Worm (Caenorhabditis elegans) whole organism, mixed stage, embryonic: Measurements from ENCODE around the gene ZK892.4.

Experiments used
- bed-3 ChIP-seq: fragments of 200-800 bp; sonication (Bioruptor generic); optimal IDR thresholded peaks from 3 replicates; lab custom pipeline; 2018; ENCODE audit warnings: mild to moderate bottlenecking, missing genetic modification characterization, moderate library complexity, missing compliant biosample characterization
- blmp-1 ChIP-seq: fragments of 150-350 bp; optimal IDR thresholded peaks from 2 replicates; lab custom pipeline; 2014; ENCODE audit warnings: missing biosample characterization, missing genetic modification characterization
- ceh-39 ChIP-seq: fragments of 150-350 bp; optimal IDR thresholded peaks from 2 replicates; lab custom pipeline; 2014; ENCODE audit warnings: missing biosample characterization, missing genetic modification characterization
- ceh-83 ChIP-seq: fragments of 200-800 bp; sonication (Bioruptor generic); optimal IDR thresholded peaks from 2 replicates; lab custom pipeline; 2018; ENCODE audit warnings: mild to moderate bottlenecking, missing genetic modification characterization, missing compliant biosample characterization
- ces-1 ChIP-seq: fragments of 150-350 bp; optimal IDR thresholded peaks from 2 replicates; lab custom pipeline; 2014; ENCODE audit warnings: missing biosample characterization, missing genetic modification reagents, missing genetic modification characterization
- cnd-1 ChIP-seq: fragments of 200-800 bp; sonication (Bioruptor generic); optimal IDR thresholded peaks from 2 replicates; lab custom pipeline; 2018; ENCODE audit warnings: mild to moderate bottlenecking, missing genetic modification characterization, missing compliant biosample characterization
- drap-1 ChIP-seq: fragments of 200-800 bp; sonication (Bioruptor generic); optimal IDR thresholded peaks from 3 replicates; lab custom pipeline; 2018; ENCODE audit warnings: mild to moderate bottlenecking, missing genetic modification characterization, missing compliant biosample characterization
- elt-1 ChIP-seq: sonication (generic microtip); optimal IDR thresholded peaks from 2 replicates; lab custom pipeline; 2017; ENCODE audit warnings: missing genetic modification characterization, mild to moderate bottlenecking, missing compliant biosample characterization, antibody characterized with exemption, moderate library complexity, borderline replicate concordance; ENCODE audit not compliant: insufficient read depth
- elt-3 ChIP-seq: fragments of 150-350 bp; optimal IDR thresholded peaks from 2 replicates; lab custom pipeline; 2014; ENCODE audit warnings: missing biosample characterization, missing genetic modification characterization
- flh-1 ChIP-seq: fragments of 200-800 bp; sonication (Bioruptor generic); optimal IDR thresholded peaks from 2 replicates; lab custom pipeline; 2018; ENCODE audit warnings: mild to moderate bottlenecking, missing genetic modification characterization, moderate library complexity, missing compliant biosample characterization
- hlh-1 ChIP-seq: fragments of 150-350 bp; optimal IDR thresholded peaks from 2 replicates; lab custom pipeline; 2014; ENCODE audit warnings: missing biosample characterization, missing genetic modification reagents, missing genetic modification characterization
- lin-13 ChIP-seq: fragments of 150-350 bp; optimal IDR thresholded peaks from 2 replicates; lab custom pipeline; 2014; ENCODE audit warnings: missing biosample characterization, missing genetic modification characterization
- lin-32 ChIP-seq: fragments of 200-800 bp; sonication (Bioruptor generic); optimal IDR thresholded peaks from 2 replicates; lab custom pipeline; 2018; ENCODE audit warnings: mild to moderate bottlenecking, missing genetic modification characterization, missing compliant biosample characterization
- lsy-2 ChIP-seq: fragments of 150-350 bp; optimal IDR thresholded peaks from 2 replicates; lab custom pipeline; 2014; ENCODE audit warnings: missing biosample characterization, missing genetic modification characterization
- mab-5 ChIP-seq: fragments of 150-350 bp; optimal IDR thresholded peaks from 2 replicates; lab custom pipeline; 2014; ENCODE audit warnings: missing biosample characterization, missing genetic modification characterization
- mep-1 ChIP-seq: fragments of 150-350 bp; optimal IDR thresholded peaks from 2 replicates; lab custom pipeline; 2017; ENCODE audit warnings: missing biosample characterization, missing genetic modification reagents, missing genetic modification characterization, inconsistent platforms
- mls-2 ChIP-seq: sonication (generic microtip); optimal IDR thresholded peaks from 2 replicates; lab custom pipeline; 2016; ENCODE audit warnings: mild to moderate bottlenecking, missing genetic modification characterization, moderate library complexity, missing compliant biosample characterization
- nhr-12 ChIP-seq: fragments of 150-350 bp; optimal IDR thresholded peaks from 2 replicates; lab custom pipeline; 2014; ENCODE audit warnings: missing biosample characterization, missing genetic modification characterization
- nhr-2 ChIP-seq: fragments of 150-350 bp; optimal IDR thresholded peaks from 2 replicates; lab custom pipeline; 2014; ENCODE audit warnings: missing biosample characterization, missing genetic modification characterization
- nhr-237 ChIP-seq: fragments of 150-350 bp; optimal IDR thresholded peaks from 2 replicates; lab custom pipeline; 2014; ENCODE audit warnings: missing biosample characterization, missing genetic modification characterization
- nhr-28 ChIP-seq: fragments of 150-350 bp; optimal IDR thresholded peaks from 2 replicates; lab custom pipeline; 2014; ENCODE audit warnings: missing biosample characterization, missing genetic modification characterization
- nhr-76 ChIP-seq: sonication (generic microtip); optimal IDR thresholded peaks from 2 replicates; lab custom pipeline; 2017; ENCODE audit warnings: missing biosample characterization, missing genetic modification characterization
- pha-4 ChIP-seq: fragments of 150-350 bp; optimal IDR thresholded peaks from 2 replicates; lab custom pipeline; 2018; ENCODE audit warnings: missing biosample characterization, missing genetic modification reagents, missing genetic modification characterization
- sem-2 ChIP-seq: fragments of 200-800 bp; sonication (Bioruptor generic); optimal IDR thresholded peaks from 2 replicates; lab custom pipeline; 2018; ENCODE audit warnings: mild to moderate bottlenecking, missing genetic modification characterization, missing compliant biosample characterization
- snpc-4 ChIP-seq: fragments of 150-350 bp; optimal IDR thresholded peaks from 2 replicates; lab custom pipeline; 2014; ENCODE audit warnings: missing biosample characterization, missing genetic modification characterization
- sptf-1 ChIP-seq: sonication (generic microtip); optimal IDR thresholded peaks from 2 replicates; lab custom pipeline; 2017; ENCODE audit warnings: mild to moderate bottlenecking, missing genetic modification characterization, moderate library complexity, missing compliant biosample characterization
- tbx-8 ChIP-seq: fragments of 200-800 bp; sonication (Bioruptor generic); optimal IDR thresholded peaks from 2 replicates; lab custom pipeline; 2018; ENCODE audit warnings: mild to moderate bottlenecking, missing genetic modification characterization, moderate library complexity, missing compliant biosample characterization
- unc-120 ChIP-seq: sonication (generic microtip); optimal IDR thresholded peaks from 2 replicates; lab custom pipeline; 2017; ENCODE audit warnings: missing genetic modification characterization, missing compliant biosample characterization; ENCODE audit not compliant: poor library complexity, severe bottlenecking
- unc-39 ChIP-seq: fragments of 150-350 bp; optimal IDR thresholded peaks from 2 replicates; lab custom pipeline; 2014; ENCODE audit warnings: missing biosample characterization, missing genetic modification characterization
- unc-62 ChIP-seq: fragments of 150-350 bp; optimal IDR thresholded peaks from 2 replicates; lab custom pipeline; 2014; ENCODE audit warnings: missing biosample characterization, missing genetic modification reagents, missing genetic modification characterization
- zip-8 ChIP-seq: fragments of 150-350 bp; optimal IDR thresholded peaks from 2 replicates; lab custom pipeline; 2014; ENCODE audit warnings: missing biosample characterization, missing genetic modification characterization
- ztf-11 ChIP-seq: fragments of 150-350 bp; optimal IDR thresholded peaks from 2 replicates; lab custom pipeline; 2014; ENCODE audit warnings: missing biosample characterization, missing genetic modification characterization

The ZK892.4 gene

DNA sequence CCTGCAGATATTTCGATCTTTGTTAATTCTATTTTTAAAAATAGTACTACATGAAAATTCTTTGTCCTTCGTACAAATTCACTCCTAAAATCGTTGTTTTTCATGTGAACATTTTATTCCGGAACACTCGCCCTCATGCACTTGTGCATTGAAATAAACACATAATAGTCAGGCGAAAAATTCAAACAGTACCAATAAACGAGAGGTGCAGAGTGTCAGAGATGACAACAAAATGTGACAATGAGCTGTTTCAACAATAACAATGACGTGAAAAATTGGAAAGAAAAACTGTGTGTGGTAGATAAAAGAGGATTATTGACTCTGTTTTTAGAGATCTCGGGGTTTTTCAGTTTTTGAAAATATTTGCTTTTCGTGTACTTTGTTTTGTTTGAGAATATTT lies 21.8 kb downstream of the ZK892.4 start, which contains the start of gene F52H3.6:
F52H3.6 (minus strand) TSS at position 228 of the 400 bp plus-strand sequence.
- no peak for TF ChIP-seq elt-1 (tag; lab: Kevin White, UChicago)
- TF ChIP-seq blmp-1 (tag; lab: Kevin White, UChicago): no peak
- TF ChIP-seq mls-2 (tag; lab: Kevin White, UChicago): no peak
- TF ChIP-seq drap-1 (GFP tag; lab: Kevin White, UChicago): no peak
- no peak for TF ChIP-seq cnd-1
- TF ChIP-seq mab-5 (tag; lab: Kevin White, UChicago): no peak
- TF ChIP-seq sem-2 (GFP tag; lab: Kevin White, UChicago): no peak
- TF ChIP-seq nhr-12: no peak
- no peak for TF ChIP-seq ceh-83 (GFP tag; lab: Kevin White, UChicago)
- no peak for TF ChIP-seq zip-8 (tag; lab: Kevin White, UChicago)
- TF ChIP-seq nhr-237 (tag; lab: Kevin White, UChicago): no peak
- TF ChIP-seq nhr-76: no peak
- no peak for TF ChIP-seq lin-13
- no peak for TF ChIP-seq elt-3
- TF ChIP-seq ceh-39 (tag; lab: Kevin White, UChicago): no peak
- no peak for TF ChIP-seq unc-39 (tag; lab: Kevin White, UChicago)
- no peak for TF ChIP-seq snpc-4 (tag; lab: Kevin White, UChicago)
- TF ChIP-seq ztf-11 (tag; lab: Kevin White, UChicago): no peak
- TF ChIP-seq bed-3: no peak
- TF ChIP-seq nhr-28 (tag; lab: Kevin White, UChicago): no peak

ce11 chrII:10029044-10029443 lies 22.7 kb downstream of the ZK892.4 start:
- TF ChIP-seq elt-1 (tag; lab: Kevin White, UChicago) (no peak), unc-62 (GFP tag; lab: Kevin White, UChicago) (no peak), tbx-8 (GFP tag; lab: Kevin White, UChicago) (no peak), lin-32 (GFP tag; lab: Kevin White, UChicago) (no peak), snpc-4 (tag; lab: Kevin White, UChicago) (no peak), sptf-1 (no peak), pha-4 (tag; lab: Kevin White, UChicago) (no peak), nhr-12 (no peak), blmp-1 (tag; lab: Kevin White, UChicago) (no peak), zip-8 (tag; lab: Kevin White, UChicago) (no peak), hlh-1 (tag; lab: Kevin White, UChicago) (no peak), flh-1 (GFP tag; lab: Kevin White, UChicago) (no peak), lin-13 (no peak), nhr-2 (no peak), nhr-28 (tag; lab: Kevin White, UChicago) (no peak), cnd-1 (no peak), mls-2 (tag; lab: Kevin White, UChicago) (no peak), sem-2 (GFP tag; lab: Kevin White, UChicago) (no peak), ceh-83 (GFP tag; lab: Kevin White, UChicago) (no peak)

ce11 chrII:10029890-10030289 lies 23.5 kb downstream of the ZK892.4 start, which contains the start of gene ttc-36:
ttc-36 (plus strand) TSS chrII:10030190.
- no peak for TF ChIP-seq pha-4 (tag; lab: Kevin White, UChicago)
- no peak for TF ChIP-seq unc-120 (tag; lab: Kevin White, UChicago)
- TF ChIP-seq mls-2 (tag; lab: Kevin White, UChicago): no peak
- no peak for TF ChIP-seq lin-13
- TF ChIP-seq snpc-4 (tag; lab: Kevin White, UChicago): no peak
- no peak for TF ChIP-seq lin-32 (GFP tag; lab: Kevin White, UChicago)
- TF ChIP-seq tbx-8 (GFP tag; lab: Kevin White, UChicago): no peak

DNA sequence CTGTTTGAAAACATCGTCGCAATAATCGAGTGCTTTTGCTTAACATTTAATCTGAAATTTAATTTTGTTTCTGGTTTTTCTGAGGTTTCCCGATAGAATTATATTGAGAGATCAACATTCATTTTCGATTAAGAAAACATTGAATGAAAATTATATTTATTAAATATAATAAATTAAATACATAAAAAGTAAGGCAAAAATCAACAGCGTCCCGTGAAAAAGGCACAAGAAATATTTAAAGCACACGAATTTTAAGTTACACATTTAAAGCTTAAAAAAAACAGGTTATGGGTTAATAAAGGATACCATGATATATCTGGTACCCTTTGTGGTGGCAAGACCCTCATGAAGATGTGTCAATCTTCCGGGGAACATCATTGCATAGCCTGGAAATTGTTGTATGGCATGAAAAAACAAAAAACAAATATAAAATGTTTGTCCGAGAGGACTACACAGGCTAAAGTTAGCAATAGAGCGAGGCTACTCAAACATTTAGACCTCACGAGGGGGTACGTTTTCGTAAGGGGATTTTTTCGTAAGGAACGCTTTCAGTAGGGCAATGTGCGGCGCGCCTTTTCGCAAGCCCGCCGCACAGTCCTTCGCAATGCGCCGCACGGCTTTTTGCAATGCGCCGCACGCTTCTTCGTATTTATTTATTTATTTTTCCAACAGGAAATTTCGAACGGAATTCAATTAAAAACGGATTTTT lies 27.0 kb downstream of the ZK892.4 start, which contains the start of gene mtcu-2:
mtcu-2 (minus strand) TSS at position 51 of the 709 bp plus-strand sequence.
- peak; percentile 35 for TF ChIP-seq nhr-237 (tag; lab: Kevin White, UChicago)
- peak; percentile 60 for TF ChIP-seq lsy-2
- peak; percentile 23 for TF ChIP-seq cnd-1
- peak; percentile 59 for TF ChIP-seq ces-1 (GFP tag; lab: Kevin White, UChicago)
- TF ChIP-seq sptf-1: peak; percentile 71
- TF ChIP-seq pha-4 (tag; lab: Kevin White, UChicago): peak; percentile 63
- TF ChIP-seq ceh-83 (GFP tag; lab: Kevin White, UChicago): peak; percentile 48
- TF ChIP-seq drap-1 (GFP tag; lab: Kevin White, UChicago): peak; percentile 46
- TF ChIP-seq mep-1 (tag; lab: Kevin White, UChicago): peak; percentile 59
- TF ChIP-seq lin-13: peak; percentile 40
